Fruit fly (Drosophila melanogaster) whole organism, wandering third instar larva: ENCODE measurements around the gene dgt6.

Experiments
- brk ChIP-seq: fragments of 200-800 bp; sonication (Bioruptor generic); optimal IDR thresholded peaks from 2 replicates; lab custom pipeline; 2016; ENCODE audit warnings: missing biosample characterization, mild to moderate bottlenecking, missing genetic modification characterization
- lola ChIP-seq: fragments of >200 bp; optimal IDR thresholded peaks from 2 replicates; lab custom pipeline; 2017; ENCODE audit warnings: missing biosample characterization, missing genetic modification characterization

DNA sequence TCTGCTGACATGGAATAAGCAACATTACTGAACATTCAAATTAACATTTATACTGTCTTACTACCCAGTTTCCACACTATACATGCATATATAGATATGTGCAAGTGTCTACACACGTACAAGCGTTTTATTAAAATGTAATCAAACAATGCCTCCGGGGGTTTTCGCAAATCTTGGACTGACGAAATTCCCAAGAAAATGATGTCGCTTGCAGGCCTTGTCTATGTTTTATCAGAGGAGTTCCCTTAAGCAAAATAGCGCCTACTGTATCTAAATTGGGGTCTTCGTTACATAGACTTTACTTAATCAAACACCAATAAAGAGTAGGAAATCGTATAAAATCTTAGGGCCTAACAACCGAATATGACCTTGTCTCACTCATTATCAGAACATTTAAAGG lies 28.8 kb upstream of the dgt6 start:
- TF ChIP-seq brk (GFP tag; lab: Kevin White, UChicago) (no peak), lola (GFP tag; lab: Kevin White, UChicago) (no peak)
